Fruit fly (Drosophila melanogaster): ENCODE data around the gene pho.

pho gene

DNA sequence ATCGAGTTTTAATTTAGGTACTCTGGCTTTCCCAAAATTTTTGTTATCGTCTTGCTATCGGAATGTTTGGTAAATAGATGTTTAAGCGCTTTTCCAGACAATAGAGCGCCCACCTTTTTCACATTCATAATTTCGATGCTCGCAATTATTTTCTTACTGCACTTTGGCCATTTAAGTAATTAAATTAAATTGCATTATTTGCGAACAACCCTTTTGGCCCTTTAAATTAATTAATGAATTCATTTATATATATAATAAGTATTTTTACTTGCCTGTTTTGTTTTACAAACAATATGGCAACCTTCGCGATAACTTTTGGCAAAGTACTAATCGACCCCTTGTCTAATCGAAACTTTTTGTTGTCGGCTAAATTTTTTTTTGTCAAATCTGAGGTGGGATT, 25.1 kb downstream of the pho start:
- TF ChIP-seq stwl (tag; optimal IDR thresholded peaks at IDR 0.05) (peak; percentile 81), fd96Cb (tag; optimal IDR thresholded peaks at IDR 0.05) (peak; percentile 9), CG7357 (GFP tag; IDR thresholded peaks at IDR 0.05) (peak; percentile 36; the same call in 1 of the 3 replicates), CG8290 (GFP tag; optimal IDR thresholded peaks at IDR 0.05) (peak; percentile 52), CG8290 (tag; optimal IDR thresholded peaks at IDR 0.05) (no peak), HLHmδ (GFP tag; optimal IDR thresholded peaks at IDR 0.05) (no peak), CG17802 (tag; optimal IDR thresholded peaks at IDR 0.05) (peak; percentile 81), sc (optimal IDR thresholded peaks at IDR 0.05) (no peak), sc (GFP tag; optimal IDR thresholded peaks at IDR 0.05) (peak; percentile 1), B-H1 (GFP tag; IDR thresholded peaks at IDR 0.05) (no peak), row (GFP tag; IDR thresholded peaks at IDR 0.05) (peak; percentile 59), CG11456 (GFP tag; IDR thresholded peaks at IDR 0.05) (no peak), E2f2 (GFP tag; IDR thresholded peaks at IDR 0.05) (peak; percentile 41; the same call in 1 of the 2 replicates), Hr51 (GFP tag; optimal IDR thresholded peaks at IDR 0.05) (no peak), CG17361 (GFP tag; IDR thresholded peaks at IDR 0.05) (peak; percentile 57; the same call in 1 of the 3 replicates), gem (tag; optimal IDR thresholded peaks at IDR 0.05) (peak; percentile 51), hkb (optimal IDR thresholded peaks at IDR 0.05) (no peak), hkb (GFP tag; IDR thresholded peaks at IDR 0.05) (no peak), HLH4C (GFP tag; IDR thresholded peaks at IDR 0.05; ENCODE audit: partially characterized antibody) (peak; percentile 32; the same call in 1 of the 3 replicates), kah (GFP tag; optimal IDR thresholded peaks at IDR 0.05) (no peak), Dip3 (GFP tag; optimal IDR thresholded peaks at IDR 0.05) (no peak), CG11723 (GFP tag; optimal IDR thresholded peaks at IDR 0.05) (peak; percentile 47), Lhr (GFP tag; optimal IDR thresholded peaks at IDR 0.05) (peak; percentile 41), CG6791 (GFP tag; IDR thresholded peaks at IDR 0.05; ENCODE audit: partially characterized antibody) (0 out of 3 replicates have a peak, but pooled peaks have one; percentile 28), CG4424 (GFP tag; optimal IDR thresholded peaks at IDR 0.05) (no peak), CG30020 (tag; optimal IDR thresholded peaks at IDR 0.05) (peak; percentile 94), CG12659 (GFP tag; optimal IDR thresholded peaks at IDR 0.05) (peak; percentile 21), tx (GFP tag; optimal IDR thresholded peaks at IDR 0.05) (no peak)

DNA sequence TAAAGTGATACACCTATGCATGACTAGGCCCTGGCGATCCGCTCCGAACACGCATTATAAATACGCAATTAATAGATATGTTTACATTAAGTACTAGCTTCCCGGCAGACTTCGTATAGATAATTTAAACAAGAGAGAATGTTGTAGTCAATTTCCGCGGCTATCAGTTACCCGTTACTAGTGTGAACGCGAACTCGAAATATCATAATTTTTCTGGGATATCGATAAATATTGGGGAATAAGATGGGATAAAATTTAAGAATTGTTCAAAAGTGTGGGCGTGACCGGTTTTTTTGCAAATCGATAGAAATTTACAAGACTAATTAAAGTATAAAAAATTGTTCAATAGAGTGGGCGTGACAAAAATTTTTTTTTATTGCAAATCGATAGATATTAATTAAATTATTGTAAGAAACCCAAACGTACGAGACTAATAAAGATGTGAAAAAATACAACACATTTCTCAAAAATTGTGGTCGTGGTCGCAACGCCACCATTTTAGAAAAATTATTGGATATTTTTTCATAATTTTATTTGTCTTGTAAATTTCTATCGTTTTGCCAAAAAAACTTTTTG, 33.4 kb downstream of the pho start:
- TF ChIP-seq so (GFP tag; IDR thresholded peaks at IDR 0.05), result no peak
- no peak for TF ChIP-seq toy (GFP tag; IDR thresholded peaks at IDR 0.05)
- no peak for TF ChIP-seq CG1792 (GFP tag; optimal IDR thresholded peaks at IDR 0.05)
- TF ChIP-seq CG12391 (tag; optimal IDR thresholded peaks at IDR 0.05), result no peak
- TF ChIP-seq sens (GFP tag), result peak; percentile 3
- no peak for TF ChIP-seq CG14667 (GFP tag; IDR thresholded peaks at IDR 0.05)
- TF ChIP-seq row (GFP tag; IDR thresholded peaks at IDR 0.05), result peak; percentile 27; the same call in 2 of the 3 replicates
- no peak for TF ChIP-seq Rx (GFP tag; IDR thresholded peaks at IDR 0.05)
- TF ChIP-seq cato (GFP tag; optimal IDR thresholded peaks at IDR 0.05; ENCODE audit: borderline replicate concordance), result no peak
- no peak for TF ChIP-seq Sry-δ (GFP tag; optimal IDR thresholded peaks at IDR 0.05)
- TF ChIP-seq CG1603 (tag; optimal IDR thresholded peaks at IDR 0.05), result peak; percentile 67
- TF ChIP-seq Asciz (GFP tag; optimal IDR thresholded peaks at IDR 0.05), result no peak
- no peak for TF ChIP-seq CG4854 (GFP tag; optimal IDR thresholded peaks at IDR 0.05)
- TF ChIP-seq CG17328 (GFP tag; IDR thresholded peaks at IDR 0.05), result no peak
- peak; percentile 64 for TF ChIP-seq CG11723 (GFP tag; optimal IDR thresholded peaks at IDR 0.05)
- no peak for TF ChIP-seq NFAT (GFP tag; IDR thresholded peaks at IDR 0.05)
- TF ChIP-seq CG7271 (tag; optimal IDR thresholded peaks at IDR 0.05), result no peak
- no peak for TF ChIP-seq dati (GFP tag; IDR thresholded peaks at IDR 0.05)
- no peak for TF ChIP-seq Hey (tag; optimal IDR thresholded peaks at IDR 0.05)
- no peak for TF ChIP-seq bcd (GFP tag; optimal IDR thresholded peaks at IDR 0.05)
- TF ChIP-seq CG10654 (GFP tag; optimal IDR thresholded peaks at IDR 0.05), result no peak
- TF ChIP-seq CG10209 (GFP tag; optimal IDR thresholded peaks at IDR 0.05), result no peak
- TF ChIP-seq YL-1 (GFP tag; optimal IDR thresholded peaks at IDR 0.05), result no peak
- TF ChIP-seq CG2199 (GFP tag; IDR thresholded peaks at IDR 0.05), result no peak
- TF ChIP-seq CG2120 (GFP tag; optimal IDR thresholded peaks at IDR 0.05), result no peak
- TF ChIP-seq scrt (GFP tag; optimal IDR thresholded peaks at IDR 0.05), result no peak

All from whole organism, embryonic.